Fruit fly (Drosophila melanogaster) whole organism, prepupa: ENCODE results near the gene UbcE2M.

Experiments used
- CG16779 ChIP-seq: fragments of 200-800 bp; sonication (Bioruptor generic); optimal IDR thresholded peaks from 3 replicates; lab custom pipeline; 2017; ENCODE audit warnings: missing biosample characterization, mild to moderate bottlenecking, missing genetic modification characterization
- CG6792 ChIP-seq: fragments of 200-800 bp; sonication (Bioruptor generic); optimal IDR thresholded peaks from 3 replicates; lab custom pipeline; 2016; ENCODE audit warnings: missing biosample characterization, missing genetic modification characterization
- CG6854 ChIP-seq: fragments of 200-800 bp; sonication (Bioruptor generic); optimal IDR thresholded peaks from 2 replicates; lab custom pipeline; 2017; ENCODE audit warnings: missing biosample characterization, mild to moderate bottlenecking, missing genetic modification characterization
- Lpt ChIP-seq: fragments of 200-800 bp; sonication (Bioruptor generic); optimal IDR thresholded peaks from 3 replicates; lab custom pipeline; 2016; ENCODE audit warnings: missing biosample characterization, missing genetic modification characterization
- OdsH ChIP-seq: fragments of 200-800 bp; sonication (Bioruptor generic); optimal IDR thresholded peaks from 3 replicates; lab custom pipeline; 2016; ENCODE audit warnings: missing biosample characterization, missing genetic modification characterization
- fd59A ChIP-seq: fragments of 200-800 bp; sonication (Bioruptor generic); optimal IDR thresholded peaks from 2 replicates; lab custom pipeline; 2017; ENCODE audit warnings: missing biosample characterization, mild to moderate bottlenecking, missing genetic modification characterization, missing genetic modification reagents

- TF ChIP-seq CG6854 (no peak), OdsH (GFP tag; lab: Kevin White, UChicago) (no peak), CG16779 (tag; lab: Kevin White, UChicago) (no peak), CG6792 (GFP tag; lab: Kevin White, UChicago) (no peak), Lpt (no peak), fd59A (GFP tag; lab: Kevin White, UChicago) (no peak)
These were observed 13.8 kb upstream of the UbcE2M start, which contains the start of gene CG8006 for dm6 chr3L:8211590-8211989.
